Fruit fly (Drosophila melanogaster): ENCODE results near the gene CG13083.
A peak's percentile ranks its signal among the peaks of the same experiment; 100 is the strongest.

Gene CG13083

DNA sequence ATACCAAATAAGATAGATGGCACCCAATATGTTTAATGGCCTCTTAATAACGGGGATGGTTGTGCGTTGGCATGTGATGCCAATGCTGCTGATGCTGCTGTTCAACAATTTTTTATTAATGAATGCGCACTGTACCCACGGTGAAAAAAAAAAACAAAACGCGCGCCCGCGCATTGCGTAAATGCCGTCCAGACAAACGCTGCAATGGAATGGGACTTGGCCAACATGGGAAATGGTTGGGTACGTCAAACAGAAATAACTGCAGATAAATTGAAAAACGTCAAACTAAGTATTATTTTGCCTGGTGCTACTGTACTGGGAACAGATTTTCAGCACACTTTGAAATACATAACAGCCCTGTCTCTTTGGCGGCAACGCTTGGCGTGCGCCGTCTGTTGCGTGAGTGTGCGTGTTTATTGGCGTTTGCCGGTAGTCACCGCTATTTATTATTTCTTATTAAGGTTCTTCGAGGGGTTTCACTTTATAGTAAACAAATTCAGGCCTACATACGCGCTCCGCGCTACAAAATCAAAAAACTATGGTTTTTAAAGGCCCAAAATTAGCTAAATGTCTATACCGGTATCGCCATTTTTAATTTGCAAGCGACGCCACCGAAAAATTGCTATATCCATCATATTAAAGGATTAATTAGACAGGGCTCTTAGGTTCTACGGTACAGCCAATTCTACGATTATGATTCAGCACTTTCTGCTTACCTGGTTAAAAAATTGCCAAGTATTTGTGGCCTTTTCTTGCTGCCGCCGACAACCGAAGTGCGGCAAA, 34.6 kb upstream of the CG13083 start (continued):
- TF ChIP-seq CG17359 (tag; optimal IDR thresholded peaks at IDR 0.05) (peak; percentile 41), CG11456 (GFP tag; IDR thresholded peaks at IDR 0.05) (0 out of 3 replicates have a peak, but pooled peaks have one; percentile 22), twi (tag; optimal IDR thresholded peaks at IDR 0.05) (no peak), gro (GFP tag; optimal IDR thresholded peaks at IDR 0.05) (peak; percentile 8), CG17802 (tag; optimal IDR thresholded peaks at IDR 0.05) (no peak), CG15269 (tag; optimal IDR thresholded peaks at IDR 0.05) (peak; percentile 31), Usf (GFP tag; optimal IDR thresholded peaks at IDR 0.05) (no peak), HmgD (GFP tag; optimal IDR thresholded peaks at IDR 0.05) (no peak), phol (tag; optimal IDR thresholded peaks at IDR 0.05) (peak; percentile 78), CG16813 (GFP tag; IDR thresholded peaks at IDR 0.05; ENCODE audit: partially characterized antibody) (no peak), fd64A (GFP tag; optimal IDR thresholded peaks at IDR 0.05) (no peak), Hr51 (GFP tag; optimal IDR thresholded peaks at IDR 0.05) (peak in 1 of 2 experiments; percentile 20), CG4730 (GFP tag; IDR thresholded peaks at IDR 0.05) (0 out of 2 replicates have a peak, but pooled peaks have one; percentile 33), Sox100B (GFP tag; optimal IDR thresholded peaks at IDR 0.05) (no peak), CG18262 (tag; optimal IDR thresholded peaks at IDR 0.05) (no peak), unpg (GFP tag; optimal IDR thresholded peaks at IDR 0.05) (peak; percentile 23), nau (GFP tag; optimal IDR thresholded peaks at IDR 0.05) (no peak), D19B (GFP tag; optimal IDR thresholded peaks at IDR 0.05) (no peak), CG3847 (GFP tag; IDR thresholded peaks at IDR 0.05) (no peak), Hmx (GFP tag; optimal IDR thresholded peaks at IDR 0.05) (no peak), Chrac-16 (GFP tag; optimal IDR thresholded peaks at IDR 0.05) (peak; percentile 10), CG13894 (tag; optimal IDR thresholded peaks at IDR 0.05) (no peak), ems (GFP tag; optimal IDR thresholded peaks at IDR 0.05) (peak; percentile 1), Dp (GFP tag; optimal IDR thresholded peaks at IDR 0.05) (peak; percentile 57), Hey (tag; optimal IDR thresholded peaks at IDR 0.05) (no peak), slp2 (GFP tag; optimal IDR thresholded peaks at IDR 0.05) (no peak), CG18476 (GFP tag; optimal IDR thresholded peaks at IDR 0.05) (no peak), Deaf1 (tag; optimal IDR thresholded peaks at IDR 0.05) (no peak), p53 (GFP tag; optimal IDR thresholded peaks at IDR 0.05) (peak; percentile 8), Dip3 (GFP tag; optimal IDR thresholded peaks at IDR 0.05) (peak; percentile 34), CG8765 (GFP tag; IDR thresholded peaks at IDR 0.05) (no peak), sens (GFP tag) (peak; percentile 74), usp (GFP tag; optimal IDR thresholded peaks at IDR 0.05) (no peak), Bgb (GFP tag; IDR thresholded peaks at IDR 0.05; ENCODE audit: partially characterized antibody) (peak; percentile 7; the same call in 1 of the 2 replicates), CG31224 (GFP tag; IDR thresholded peaks at IDR 0.05) (no peak), gfzf (GFP tag; optimal IDR thresholded peaks at IDR 0.05) (no peak), E2f1 (GFP tag; IDR thresholded peaks at IDR 0.05) (0 out of 2 replicates have a peak, but pooled peaks have one; percentile 33), CG3163 (GFP tag; optimal IDR thresholded peaks at IDR 0.05) (no peak), CG12236 (GFP tag; optimal IDR thresholded peaks at IDR 0.05) (no peak), cad (GFP tag; optimal IDR thresholded peaks at IDR 0.05) (no peak), CG8478 (optimal IDR thresholded peaks at IDR 0.05) (no peak), CG14050 (GFP tag; IDR thresholded peaks at IDR 0.05) (no peak; the same call in 2 of the 3 replicates), CG1832 (GFP tag; optimal IDR thresholded peaks at IDR 0.05) (no peak), ap (GFP tag; IDR thresholded peaks at IDR 0.05) (no peak), E2f2 (GFP tag; IDR thresholded peaks at IDR 0.05) (peak; percentile 75), ranshi (GFP tag; IDR thresholded peaks at IDR 0.05) (peak; percentile 45; the same call in 1 of the 2 replicates), CG8281 (tag; optimal IDR thresholded peaks at IDR 0.05) (no peak), HLH3B (GFP tag; IDR thresholded peaks at IDR 0.05) (no peak), CG4328 (GFP tag; optimal IDR thresholded peaks at IDR 0.05) (no peak), CG6791 (GFP tag; IDR thresholded peaks at IDR 0.05; ENCODE audit: partially characterized antibody) (peak; percentile 40; the same call in 1 of the 3 replicates)

Data from whole organism, embryonic.